Fruit fly (Drosophila melanogaster) whole organism, embryonic: ENCODE data around the gene CG14424.

Source experiments
- CG10147 ChIP-seq: fragments of 200-800 bp; sonication (Bioruptor generic); optimal IDR thresholded peaks from 2 replicates; lab custom pipeline; 2019; ENCODE audit warnings: missing biosample characterization, mild to moderate bottlenecking, missing genetic modification characterization, moderate library complexity
- CG10209 ChIP-seq: fragments of 200-800 bp; sonication (Bioruptor generic); optimal IDR thresholded peaks from 3 replicates; lab custom pipeline; 2017; ENCODE audit warnings: missing biosample characterization, mild to moderate bottlenecking, missing genetic modification characterization, missing genetic modification reagents
- CG10462 ChIP-seq: fragments of 200-800 bp; sonication (Bioruptor generic); optimal IDR thresholded peaks from 2 replicates; lab custom pipeline; 2016; ENCODE audit warnings: missing biosample characterization, missing genetic modification characterization
- CG10979 ChIP-seq: fragments of 200-800 bp; sonication (Bioruptor generic); optimal IDR thresholded peaks from 2 replicates; lab custom pipeline; 2018; ENCODE audit warnings: missing biosample characterization, mild to moderate bottlenecking, missing genetic modification characterization, moderate library complexity
- CG11247 ChIP-seq: fragments of 200-800 bp; sonication (Bioruptor generic); IDR thresholded peaks from 2 replicates; pipeline ENCODE4 v1.3.6; 2022; ENCODE audit warnings: missing biosample characterization, missing genetic modification characterization
- CG12104 ChIP-seq: fragments of 200-800 bp; sonication (Bioruptor generic); optimal IDR thresholded peaks from 3 replicates; lab custom pipeline; 2016; ENCODE audit warnings: missing biosample characterization, missing genetic modification characterization
- CG12942 ChIP-seq: fragments of 200-800 bp; sonication (Bioruptor generic); optimal IDR thresholded peaks from 3 replicates; lab custom pipeline; 2016; ENCODE audit warnings: missing biosample characterization, missing genetic modification characterization
- CG17612 ChIP-seq: fragments of 200-800 bp; sonication (Bioruptor generic); IDR thresholded peaks from 2 replicates; pipeline ENCODE4 v1.3.6; 2022; ENCODE audit warnings: missing biosample characterization, missing genetic modification characterization
- CG18599 ChIP-seq: fragments of 200-800 bp; sonication (Bioruptor generic); optimal IDR thresholded peaks from 3 replicates; lab custom pipeline; 2017; ENCODE audit warnings: missing biosample characterization, missing genetic modification characterization, mild to moderate bottlenecking, moderate library complexity, missing genetic modification reagents
- CG2202 ChIP-seq: fragments of 200-800 bp; sonication (Bioruptor generic); optimal IDR thresholded peaks from 2 replicates; lab custom pipeline; 2018; ENCODE audit warnings: missing biosample characterization, mild to moderate bottlenecking, missing genetic modification characterization
- CG32772 ChIP-seq: fragments of 200-800 bp; sonication (Bioruptor generic); IDR thresholded peaks from 2 replicates; pipeline ENCODE4 v1.3.6; 2022; ENCODE audit warnings: missing biosample characterization, missing genetic modification characterization
- CG34376 ChIP-seq: fragments of 200-800 bp; sonication (Bioruptor generic); optimal IDR thresholded peaks from 2 replicates; lab custom pipeline; 2018; ENCODE audit warnings: missing biosample characterization, mild to moderate bottlenecking, missing genetic modification characterization
- CG42726 ChIP-seq: fragments of 200-800 bp; sonication (Bioruptor generic); IDR thresholded peaks from 2 replicates; pipeline ENCODE4 v1.3.6; 2022; ENCODE audit warnings: missing biosample characterization, missing genetic modification characterization; ENCODE audit not compliant: partially characterized antibody
- CG4360 ChIP-seq: fragments of 200-800 bp; sonication (Bioruptor generic); IDR thresholded peaks from 2 replicates; pipeline ENCODE4 v1.3.6; 2022; ENCODE audit warnings: missing biosample characterization, missing genetic modification characterization
- CG6813 ChIP-seq: fragments of 200-800 bp; sonication (Bioruptor generic); optimal IDR thresholded peaks from 2 replicates; lab custom pipeline; 2017; ENCODE audit warnings: missing biosample characterization, missing genetic modification characterization, mild to moderate bottlenecking, moderate library complexity, missing genetic modification reagents
- Deaf1 ChIP-seq: fragments of 200-800 bp; optimal IDR thresholded peaks from 3 replicates; lab custom pipeline; 2019; ENCODE audit warnings: missing biosample characterization, mild to moderate bottlenecking, missing genetic modification characterization, moderate library complexity
- Dip2 ChIP-seq: fragments of 200-800 bp; sonication (Bioruptor generic); IDR thresholded peaks from 2 replicates; pipeline ENCODE4 v1.3.6; 2022; ENCODE audit warnings: missing biosample characterization, missing genetic modification characterization
- ERR ChIP-seq: fragments of 200-800 bp; sonication (Bioruptor generic); optimal IDR thresholded peaks from 2 replicates; lab custom pipeline; 2016; ENCODE audit warnings: missing biosample characterization, missing genetic modification characterization
- GATAe ChIP-seq: fragments of 200-800 bp; sonication (Bioruptor generic); conservative IDR thresholded peaks from 2 replicates; pipeline ENCODE4 v1.3.6; 2022; ENCODE audit warnings: missing biosample characterization, missing genetic modification characterization
- Mad ChIP-seq: fragments of 200-800 bp; sonication (Bioruptor generic); optimal IDR thresholded peaks from 2 replicates; lab custom pipeline; 2016; ENCODE audit warnings: missing biosample characterization, missing genetic modification characterization
- Myb ChIP-seq: fragments of 200-800 bp; sonication (Bioruptor generic); optimal IDR thresholded peaks from 2 replicates; lab custom pipeline; 2016; ENCODE audit warnings: missing biosample characterization, missing genetic modification characterization
- Nf-YB ChIP-seq: fragments of 200-800 bp; sonication (Bioruptor generic); optimal IDR thresholded peaks from 3 replicates; lab custom pipeline; 2019; ENCODE audit warnings: missing biosample characterization, mild to moderate bottlenecking, missing genetic modification characterization, moderate library complexity
- Optix ChIP-seq: fragments of 200-800 bp; sonication (Bioruptor generic); IDR thresholded peaks from 3 replicates; pipeline ENCODE4 v1.3.6; 2022; ENCODE audit warnings: missing biosample characterization, missing genetic modification characterization
- Six4 ChIP-seq: fragments of 200-800 bp; sonication (Bioruptor generic); optimal IDR thresholded peaks from 2 replicates; lab custom pipeline; 2016; ENCODE audit warnings: missing biosample characterization, missing genetic modification characterization
- ab ChIP-seq: fragments of 200-800 bp; sonication (Bioruptor generic); optimal IDR thresholded peaks from 2 replicates; lab custom pipeline; 2016; ENCODE audit warnings: missing biosample characterization, missing genetic modification characterization
- abd-A ChIP-seq: fragments of 200-800 bp; sonication (Bioruptor generic); optimal IDR thresholded peaks from 3 replicates; lab custom pipeline; 2019; ENCODE audit warnings: missing biosample characterization, mild to moderate bottlenecking, missing genetic modification characterization, moderate library complexity
- bab2 ChIP-seq: fragments of 200-800 bp; sonication (Bioruptor generic); optimal IDR thresholded peaks from 2 replicates; lab custom pipeline; 2016; ENCODE audit warnings: missing biosample characterization, missing genetic modification characterization
- bigmax ChIP-seq: fragments of 200-800 bp; sonication (Bioruptor generic); optimal IDR thresholded peaks from 2 replicates; lab custom pipeline; 2018; ENCODE audit warnings: missing biosample characterization, mild to moderate bottlenecking, missing genetic modification characterization
- chn ChIP-seq: fragments of 200-800 bp; sonication (Bioruptor generic); optimal IDR thresholded peaks from 2 replicates; lab custom pipeline; 2016; ENCODE audit warnings: missing biosample characterization, missing genetic modification characterization
- cwo ChIP-seq: fragments of 200-800 bp; sonication (Bioruptor generic); optimal IDR thresholded peaks from 3 replicates; lab custom pipeline; 2017; ENCODE audit warnings: missing biosample characterization, missing genetic modification characterization, mild to moderate bottlenecking, moderate library complexity, missing genetic modification reagents
- da ChIP-seq: fragments of 200-800 bp; sonication (Bioruptor generic); optimal IDR thresholded peaks from 2 replicates; lab custom pipeline; 2016; ENCODE audit warnings: missing biosample characterization, missing genetic modification characterization
- fd64A ChIP-seq: fragments of 200-800 bp; sonication (Bioruptor generic); optimal IDR thresholded peaks from 3 replicates; lab custom pipeline; 2018; ENCODE audit warnings: missing biosample characterization, mild to moderate bottlenecking, missing genetic modification characterization
- gro ChIP-seq: fragments of 200-800 bp; sonication (Bioruptor generic); optimal IDR thresholded peaks from 2 replicates; lab custom pipeline; 2016; ENCODE audit warnings: missing biosample characterization, missing genetic modification characterization
- jumu ChIP-seq: fragments of 200-800 bp; sonication (Bioruptor generic); optimal IDR thresholded peaks from 3 replicates; lab custom pipeline; 2016; ENCODE audit warnings: missing biosample characterization, missing genetic modification characterization
- lab ChIP-seq: fragments of 200-800 bp; sonication (Bioruptor generic); optimal IDR thresholded peaks from 3 replicates; lab custom pipeline; 2017; ENCODE audit warnings: missing biosample characterization, missing genetic modification characterization, mild to moderate bottlenecking, moderate library complexity, missing genetic modification reagents
- lmd ChIP-seq: fragments of 200-800 bp; sonication (Bioruptor generic); IDR thresholded peaks from 2 replicates; pipeline ENCODE4 v1.3.6; 2022; ENCODE audit warnings: missing biosample characterization, missing genetic modification characterization
- mirr ChIP-seq: fragments of 200-800 bp; sonication (Bioruptor generic); optimal IDR thresholded peaks from 3 replicates; lab custom pipeline; 2018; ENCODE audit warnings: missing biosample characterization, mild to moderate bottlenecking, missing genetic modification characterization
- mld ChIP-seq: fragments of 200-800 bp; sonication (Bioruptor generic); IDR thresholded peaks from 3 replicates; pipeline ENCODE4 v1.3.6; 2022; ENCODE audit warnings: missing biosample characterization, missing genetic modification characterization; ENCODE audit not compliant: partially characterized antibody
- nerfin-1 ChIP-seq: fragments of 200-800 bp; sonication (Bioruptor generic); optimal IDR thresholded peaks from 3 replicates; lab custom pipeline; 2019; ENCODE audit warnings: missing biosample characterization, mild to moderate bottlenecking, missing genetic modification characterization, moderate library complexity
- pb ChIP-seq: fragments of 200-800 bp; sonication (Bioruptor generic); optimal IDR thresholded peaks from 3 replicates; lab custom pipeline; 2016; ENCODE audit warnings: missing biosample characterization, missing genetic modification characterization
- pfk ChIP-seq: fragments of 200-800 bp; sonication (Bioruptor generic); optimal IDR thresholded peaks from 2 replicates; lab custom pipeline; 2018; ENCODE audit warnings: missing biosample characterization, mild to moderate bottlenecking, missing genetic modification characterization, moderate library complexity
- pzg ChIP-seq: fragments of 200-800 bp; sonication (Bioruptor generic); optimal IDR thresholded peaks from 3 replicates; lab custom pipeline; 2018; ENCODE audit warnings: missing biosample characterization, mild to moderate bottlenecking, missing genetic modification characterization, moderate library complexity
- schlank ChIP-seq: fragments of 200-800 bp; sonication (Bioruptor generic); optimal IDR thresholded peaks from 2 replicates; lab custom pipeline; 2018; ENCODE audit warnings: missing biosample characterization, mild to moderate bottlenecking, missing genetic modification characterization
- sens-2 ChIP-seq: fragments of 200-800 bp; sonication (Bioruptor generic); IDR thresholded peaks from 2 replicates; pipeline ENCODE4 v1.3.6; 2022; ENCODE audit warnings: missing biosample characterization, missing genetic modification characterization
- sisA ChIP-seq: fragments of 200-800 bp; sonication (Bioruptor generic); IDR thresholded peaks from 2 replicates; pipeline ENCODE4 v1.3.6; 2022; ENCODE audit warnings: missing biosample characterization, missing genetic modification characterization
- so ChIP-seq: fragments of 200-800 bp; sonication (Bioruptor generic); IDR thresholded peaks from 3 replicates; pipeline ENCODE4 v1.3.6; 2022; ENCODE audit warnings: missing biosample characterization, missing genetic modification characterization
- sug ChIP-seq: fragments of 200-800 bp; optimal IDR thresholded peaks from 2 replicates; lab custom pipeline; 2019; ENCODE audit warnings: missing biosample characterization, mild to moderate bottlenecking, missing genetic modification characterization, moderate library complexity
- toy ChIP-seq: fragments of 200-800 bp; sonication (Bioruptor generic); IDR thresholded peaks from 2 replicates; pipeline ENCODE4 v1.3.6; 2022; ENCODE audit warnings: missing biosample characterization, missing genetic modification characterization
- tup ChIP-seq: fragments of 200-800 bp; sonication (Bioruptor generic); optimal IDR thresholded peaks from 2 replicates; lab custom pipeline; 2016; ENCODE audit warnings: missing biosample characterization, mild to moderate bottlenecking, missing genetic modification characterization, moderate library complexity
- twi ChIP-seq: fragments of 200-800 bp; optimal IDR thresholded peaks from 2 replicates; lab custom pipeline; 2019; ENCODE audit warnings: missing biosample characterization, mild to moderate bottlenecking, missing genetic modification characterization, moderate library complexity
- zen2 ChIP-seq: fragments of 200-800 bp; sonication (Bioruptor generic); IDR thresholded peaks from 3 replicates; pipeline ENCODE4 v1.3.6; 2022; ENCODE audit warnings: missing biosample characterization, missing genetic modification characterization; ENCODE audit not compliant: partially characterized antibody

Gene CG14424

DNA sequence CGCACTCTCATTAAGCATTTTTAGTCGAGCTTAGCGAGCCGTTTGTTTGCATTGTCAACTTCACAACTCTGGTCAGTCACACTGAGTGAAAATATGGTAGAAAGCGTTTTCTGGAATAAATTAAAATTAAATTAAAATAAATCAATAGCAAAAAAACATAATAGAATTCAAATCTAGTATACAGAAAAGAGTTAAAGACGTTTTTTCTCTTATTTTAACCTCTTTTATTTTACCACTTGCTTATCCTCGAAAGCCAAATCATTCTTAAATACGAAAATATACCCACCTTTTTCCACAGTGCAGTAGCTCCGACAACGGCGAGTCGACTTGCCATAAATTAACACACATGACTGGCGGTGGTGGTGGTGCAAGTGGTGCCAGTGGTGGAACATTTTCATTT, 24.6 kb upstream of the CG14424 start (continued):
- TF ChIP-seq abd-A (tag; lab: Kevin White, UChicago) (no peak), Mad (GFP tag; lab: Kevin White, UChicago) (no peak), CG18599 (GFP tag; lab: Kevin White, UChicago) (peak; percentile 58), pb (GFP tag; lab: Kevin White, UChicago) (no peak), lab (peak; percentile 45), mirr (no peak), fd64A (no peak), CG32772 (GFP tag; lab: Robert Waterston, UW) (0 out of 2 replicates have a peak, but pooled peaks have one; percentile 18), Dip2 (GFP tag; lab: Robert Waterston, UW) (no peak), CG10979 (tag; lab: Kevin White, UChicago) (peak; percentile 46), CG11247 (GFP tag; lab: Robert Waterston, UW) (no peak), CG34376 (GFP tag; lab: Kevin White, UChicago) (no peak), jumu (GFP tag; lab: Kevin White, UChicago) (no peak), sug (tag; lab: Kevin White, UChicago) (no peak), CG12942 (no peak), pfk (GFP tag; lab: Kevin White, UChicago) (no peak), mld (GFP tag; lab: Robert Waterston, UW) (no peak), Nf-YB (no peak), gro (GFP tag; lab: Kevin White, UChicago) (no peak), schlank (tag; lab: Kevin White, UChicago) (no peak), lmd (peak; percentile 41; the same call in 1 of the 2 replicates), Deaf1 (tag; lab: Kevin White, UChicago) (no peak), CG10209 (no peak), tup (GFP tag; lab: Kevin White, UChicago) (no peak), sisA (GFP tag; lab: Robert Waterston, UW) (0 out of 2 replicates have a peak, but pooled peaks have one; percentile 4), CG6813 (GFP tag; lab: Kevin White, UChicago) (peak; percentile 26), Optix (GFP tag; lab: Robert Waterston, UW) (no peak), bigmax (no peak), chn (GFP tag; lab: Kevin White, UChicago) (no peak), cwo (GFP tag; lab: Kevin White, UChicago) (peak; percentile 1), so (GFP tag; lab: Robert Waterston, UW) (peak; percentile 43; the same call in 1 of the 3 replicates), da (GFP tag; lab: Kevin White, UChicago) (no peak), CG10147 (peak; percentile 22), toy (GFP tag; lab: Robert Waterston, UW) (no peak), CG17612 (GFP tag; lab: Robert Waterston, UW) (no peak), sens-2 (GFP tag; lab: Robert Waterston, UW) (no peak), CG4360 (no peak), twi (tag; lab: Kevin White, UChicago) (no peak), Six4 (GFP tag; lab: Kevin White, UChicago) (no peak), GATAe (GFP tag; lab: Robert Waterston, UW) (no peak), Myb (GFP tag; lab: Kevin White, UChicago) (no peak), pzg (no peak), nerfin-1 (tag; lab: Kevin White, UChicago) (peak; percentile 21), CG42726 (GFP tag; lab: Robert Waterston, UW) (no peak), ERR (GFP tag; lab: Kevin White, UChicago) (no peak), CG10462 (GFP tag; lab: Kevin White, UChicago) (no peak), zen2 (GFP tag; lab: Robert Waterston, UW) (no peak), CG12104 (no peak), CG2202 (tag; lab: Kevin White, UChicago) (no peak), bab2 (GFP tag; lab: Kevin White, UChicago) (no peak), ab (GFP tag; lab: Kevin White, UChicago) (no peak)
